Fruit fly (Drosophila melanogaster): ENCODE data around the gene Atg4a.

Gene Atg4a

dm6 chr2L:1070941-1071340 lies 9.8 kb upstream of the Atg4a start (continued):
- no peak for TF ChIP-seq wek (GFP tag; optimal IDR thresholded peaks at IDR 0.05)
- TF ChIP-seq knrl (GFP tag; IDR thresholded peaks at IDR 0.05; ENCODE audit: partially characterized antibody): no peak
- no peak for TF ChIP-seq CG7271 (tag; optimal IDR thresholded peaks at IDR 0.05)
- no peak for TF ChIP-seq bigmax (GFP tag; optimal IDR thresholded peaks at IDR 0.05)
- TF ChIP-seq gt (GFP tag; IDR thresholded peaks at IDR 0.05): no peak
- TF ChIP-seq CG3847 (GFP tag; IDR thresholded peaks at IDR 0.05): 0 out of 2 replicates have a peak, but pooled peaks have one; percentile 45
- no peak for TF ChIP-seq zf30C (GFP tag; optimal IDR thresholded peaks at IDR 0.05)
- TF ChIP-seq zen (tag; optimal IDR thresholded peaks at IDR 0.05): no peak
- TF ChIP-seq Poxn (GFP tag; IDR thresholded peaks at IDR 0.05): no peak
- TF ChIP-seq BtbVII (GFP tag; optimal IDR thresholded peaks at IDR 0.05): no peak
- no peak for TF ChIP-seq CG9609 (GFP tag; optimal IDR thresholded peaks at IDR 0.05)
- no peak for TF ChIP-seq H15 (GFP tag; IDR thresholded peaks at IDR 0.05)
- no peak for TF ChIP-seq scrt (GFP tag; optimal IDR thresholded peaks at IDR 0.05)
- TF ChIP-seq CG3407 (GFP tag; optimal IDR thresholded peaks at IDR 0.05): no peak
- no peak for TF ChIP-seq p53 (GFP tag; optimal IDR thresholded peaks at IDR 0.05)
- TF ChIP-seq CG2202 (tag; optimal IDR thresholded peaks at IDR 0.05): no peak
- TF ChIP-seq Sry-β (GFP tag; optimal IDR thresholded peaks at IDR 0.05): no peak
- TF ChIP-seq CG5953 (GFP tag; IDR thresholded peaks at IDR 0.05): no peak
- peak; percentile 26 for TF ChIP-seq CG12155 (GFP tag; optimal IDR thresholded peaks at IDR 0.05)
- TF ChIP-seq CG14050 (GFP tag; IDR thresholded peaks at IDR 0.05): no peak
- no peak for TF ChIP-seq D19A (tag; optimal IDR thresholded peaks at IDR 0.05)
- TF ChIP-seq Gug (GFP tag; IDR thresholded peaks at IDR 0.05): peak; percentile 49; the same call in 2 of the 4 replicates
- no peak for TF ChIP-seq CG12219 (GFP tag; optimal IDR thresholded peaks at IDR 0.05)
- TF ChIP-seq CG33557 (GFP tag; optimal IDR thresholded peaks at IDR 0.05): no peak
- no peak for TF ChIP-seq salm (tag; optimal IDR thresholded peaks at IDR 0.05)
- TF ChIP-seq CG12391 (tag; optimal IDR thresholded peaks at IDR 0.05): no peak
- 0 out of 3 replicates have a peak, but pooled peaks have one; percentile 20 for TF ChIP-seq CG7357 (GFP tag; IDR thresholded peaks at IDR 0.05)
- peak; percentile 16 for TF ChIP-seq CG8944 (GFP tag; optimal IDR thresholded peaks at IDR 0.05)
- no peak for TF ChIP-seq CG8478 (optimal IDR thresholded peaks at IDR 0.05)
- TF ChIP-seq CG6791 (GFP tag; IDR thresholded peaks at IDR 0.05; ENCODE audit: partially characterized antibody): no peak
- no peak for TF ChIP-seq Fer3 (tag; optimal IDR thresholded peaks at IDR 0.05)
- peak; percentile 34 for TF ChIP-seq CG7839 (tag; optimal IDR thresholded peaks at IDR 0.05)
- no peak for TF ChIP-seq CG8089 (GFP tag; optimal IDR thresholded peaks at IDR 0.05)
- TF ChIP-seq Six4 (GFP tag; optimal IDR thresholded peaks at IDR 0.05): no peak
- no peak for TF ChIP-seq CG10565 (GFP tag; optimal IDR thresholded peaks at IDR 0.05)
- peak; percentile 62 for TF ChIP-seq vvl (GFP tag; IDR thresholded peaks at IDR 0.05)
- no peak for TF ChIP-seq sug (tag; optimal IDR thresholded peaks at IDR 0.05)
- TF ChIP-seq pzg (GFP tag; optimal IDR thresholded peaks at IDR 0.05): no peak
- peak; percentile 4 for TF ChIP-seq Oli (tag; optimal IDR thresholded peaks at IDR 0.05)
- TF ChIP-seq repo (GFP tag; optimal IDR thresholded peaks at IDR 0.05): no peak
- TF ChIP-seq Spps (tag; optimal IDR thresholded peaks at IDR 0.05): no peak
- TF ChIP-seq sens-2 (GFP tag; IDR thresholded peaks at IDR 0.05): no peak
- peak; percentile 20; the same call in 1 of the 2 replicates for TF ChIP-seq sisA (GFP tag; IDR thresholded peaks at IDR 0.05)
- no peak for TF ChIP-seq Ravus (GFP tag; IDR thresholded peaks at IDR 0.05)
- no peak for TF ChIP-seq Optix (GFP tag; IDR thresholded peaks at IDR 0.05)
- no peak for TF ChIP-seq gsb (GFP tag; IDR thresholded peaks at IDR 0.05)
- no peak for TF ChIP-seq ro (GFP tag; IDR thresholded peaks at IDR 0.05)
- no peak for TF ChIP-seq CG10462 (GFP tag; optimal IDR thresholded peaks at IDR 0.05)
- peak; percentile 36; the same call in 1 of the 3 replicates for TF ChIP-seq ci (GFP tag; IDR thresholded peaks at IDR 0.05)
- peak in 1 of 2 experiments; percentile 54 for TF ChIP-seq bsh (GFP tag; optimal IDR thresholded peaks at IDR 0.05)
- no peak for TF ChIP-seq prd (optimal IDR thresholded peaks at IDR 0.05)
- peak; percentile 43; the same call in 1 of the 3 replicates for TF ChIP-seq prd (GFP tag; IDR thresholded peaks at IDR 0.05)

All from whole organism, embryonic.